Fruit fly (Drosophila melanogaster): Measurements from ENCODE around the gene CG34238.

CG34238 gene

dm6 chr3L:10647158-10647557, 20.9 kb downstream of the CG34238 start:
- no peak for TF ChIP-seq CG11617 (GFP tag; optimal IDR thresholded peaks at IDR 0.05)

- TF ChIP-seq ovo (GFP tag; optimal IDR thresholded peaks at IDR 0.05) (no peak), cic (GFP tag; optimal IDR thresholded peaks at IDR 0.05) (no peak), CG14711 (tag; optimal IDR thresholded peaks at IDR 0.05) (no peak), CG12768 (GFP tag; optimal IDR thresholded peaks at IDR 0.05) (no peak), toe (GFP tag; optimal IDR thresholded peaks at IDR 0.05) (no peak), CG5204 (GFP tag; optimal IDR thresholded peaks at IDR 0.05) (no peak), CG7101 (tag; optimal IDR thresholded peaks at IDR 0.05) (no peak), kay (GFP tag; ENCODE audit: borderline replicate concordance) (no peak), bab1 (GFP tag; optimal IDR thresholded peaks at IDR 0.05) (no peak), CG33017 (tag; optimal IDR thresholded peaks at IDR 0.05) (no peak), CG1620 (GFP tag; optimal IDR thresholded peaks at IDR 0.05) (no peak), Mnt (GFP tag; optimal IDR thresholded peaks at IDR 0.05) (no peak)
Measured at dm6 chr3L:10648431-10648830, 22.1 kb downstream of the CG34238 start.

- TF ChIP-seq kay (GFP tag; ENCODE audit: borderline replicate concordance), result no peak
- TF ChIP-seq tj (GFP tag; optimal IDR thresholded peaks at IDR 0.05), result peak; percentile 95
Measured at dm6 chr3L:10651271-10651670, 25.0 kb downstream of the CG34238 start.

dm6 chr3L:10652487-10652886, 26.2 kb downstream of the CG34238 start:
- TF ChIP-seq Crg-1 (GFP tag; optimal IDR thresholded peaks at IDR 0.05), result no peak
- peak; percentile 75 for TF ChIP-seq tj (GFP tag; optimal IDR thresholded peaks at IDR 0.05)

dm6 chr3L:10654439-10654838, 28.1 kb downstream of the CG34238 start:
- TF ChIP-seq CG7045 (GFP tag; optimal IDR thresholded peaks at IDR 0.05) (no peak), cnc (optimal IDR thresholded peaks at IDR 0.05) (no peak), CG14711 (tag; optimal IDR thresholded peaks at IDR 0.05) (no peak), kay (GFP tag; ENCODE audit: borderline replicate concordance) (peak; percentile 70), CG7101 (tag; optimal IDR thresholded peaks at IDR 0.05) (no peak), Clk (GFP tag; optimal IDR thresholded peaks at IDR 0.05) (no peak), pad (GFP tag; optimal IDR thresholded peaks at IDR 0.05) (no peak), CG11617 (GFP tag; optimal IDR thresholded peaks at IDR 0.05) (no peak)

dm6 chr3L:10656451-10657198, 30.3 kb downstream of the CG34238 start:
- TF ChIP-seq CG14711 (tag; optimal IDR thresholded peaks at IDR 0.05) (no peak), pad (GFP tag; optimal IDR thresholded peaks at IDR 0.05) (no peak), CG7045 (GFP tag; optimal IDR thresholded peaks at IDR 0.05) (peak; percentile 30), CG12768 (GFP tag; optimal IDR thresholded peaks at IDR 0.05) (no peak), toe (GFP tag; optimal IDR thresholded peaks at IDR 0.05) (no peak), CG5204 (GFP tag; optimal IDR thresholded peaks at IDR 0.05) (no peak), bab1 (GFP tag; optimal IDR thresholded peaks at IDR 0.05) (no peak), ovo (GFP tag; optimal IDR thresholded peaks at IDR 0.05) (peak; percentile 41), Hr96 (GFP tag; optimal IDR thresholded peaks at IDR 0.05) (no peak), CG7101 (tag; optimal IDR thresholded peaks at IDR 0.05) (peak; percentile 39), kay (GFP tag; ENCODE audit: borderline replicate concordance) (peak; percentile 85), Mnt (GFP tag; optimal IDR thresholded peaks at IDR 0.05) (peak; percentile 48), Clk (GFP tag; optimal IDR thresholded peaks at IDR 0.05) (no peak), CG33017 (tag; optimal IDR thresholded peaks at IDR 0.05) (no peak), CG11617 (GFP tag; optimal IDR thresholded peaks at IDR 0.05) (no peak), tj (GFP tag; optimal IDR thresholded peaks at IDR 0.05) (no peak), cic (GFP tag; optimal IDR thresholded peaks at IDR 0.05) (peak; percentile 22), CG1620 (GFP tag; optimal IDR thresholded peaks at IDR 0.05) (no peak), Crg-1 (GFP tag; optimal IDR thresholded peaks at IDR 0.05) (peak; percentile 53), cnc (optimal IDR thresholded peaks at IDR 0.05) (no peak)

dm6 chr3L:10657311-10657710, 31.0 kb downstream of the CG34238 start:
- TF ChIP-seq CG5204 (GFP tag; optimal IDR thresholded peaks at IDR 0.05) (no peak), bab1 (GFP tag; optimal IDR thresholded peaks at IDR 0.05) (no peak), tj (GFP tag; optimal IDR thresholded peaks at IDR 0.05) (no peak), CG14711 (tag; optimal IDR thresholded peaks at IDR 0.05) (no peak), pad (GFP tag; optimal IDR thresholded peaks at IDR 0.05) (no peak), CG7045 (GFP tag; optimal IDR thresholded peaks at IDR 0.05) (no peak), CG1620 (GFP tag; optimal IDR thresholded peaks at IDR 0.05) (no peak), kay (GFP tag; ENCODE audit: borderline replicate concordance) (no peak), CG33017 (tag; optimal IDR thresholded peaks at IDR 0.05) (no peak), CG7101 (tag; optimal IDR thresholded peaks at IDR 0.05) (no peak), Hr96 (GFP tag; optimal IDR thresholded peaks at IDR 0.05) (no peak), cic (GFP tag; optimal IDR thresholded peaks at IDR 0.05) (no peak)

Measured in whole organism, adult.